Fruit fly (Drosophila melanogaster) whole organism, embryonic: ENCODE measurements around the gene gkt.
A peak's percentile ranks its signal among the peaks of the same experiment; 100 is the strongest.

Experiments used
- Antp ChIP-seq: fragments of 200-800 bp; sonication (Bioruptor generic); optimal IDR thresholded peaks from 3 replicates; lab custom pipeline; 2016; ENCODE audit warnings: missing biosample characterization, missing genetic modification characterization
- BtbVII ChIP-seq: fragments of 200-800 bp; sonication (Bioruptor generic); optimal IDR thresholded peaks from 3 replicates; lab custom pipeline; 2017; ENCODE audit warnings: missing biosample characterization, mild to moderate bottlenecking, missing genetic modification characterization
- CG10462 ChIP-seq: fragments of 200-800 bp; sonication (Bioruptor generic); optimal IDR thresholded peaks from 2 replicates; lab custom pipeline; 2016; ENCODE audit warnings: missing biosample characterization, missing genetic modification characterization
- CG12659 ChIP-seq: fragments of 200-800 bp; sonication (Bioruptor generic); optimal IDR thresholded peaks from 3 replicates; lab custom pipeline; 2017; ENCODE audit warnings: mild to moderate bottlenecking, missing biosample characterization, missing genetic modification reagents, missing genetic modification characterization
- CG13624 ChIP-seq: fragments of 200-800 bp; sonication (Bioruptor generic); optimal IDR thresholded peaks from 2 replicates; lab custom pipeline; 2016; ENCODE audit warnings: missing biosample characterization, missing genetic modification characterization
- CG14050 ChIP-seq: fragments of 200-800 bp; sonication (Bioruptor generic); IDR thresholded peaks from 3 replicates; pipeline ENCODE4 v1.3.6; 2022; ENCODE audit warnings: missing biosample characterization, missing genetic modification characterization
- CG15514 ChIP-seq: fragments of 200-800 bp; sonication (Bioruptor generic); optimal IDR thresholded peaks from 3 replicates; lab custom pipeline; 2017; ENCODE audit warnings: missing biosample characterization, missing genetic modification characterization, mild to moderate bottlenecking, moderate library complexity, missing genetic modification reagents
- CG15601 ChIP-seq: fragments of 200-800 bp; sonication (Bioruptor generic); optimal IDR thresholded peaks from 3 replicates; lab custom pipeline; 2019; ENCODE audit warnings: missing biosample characterization, mild to moderate bottlenecking, missing genetic modification characterization, moderate library complexity
- CG1603 ChIP-seq: fragments of 200-800 bp; sonication (Bioruptor generic); optimal IDR thresholded peaks from 2 replicates; lab custom pipeline; 2019; ENCODE audit warnings: missing biosample characterization, mild to moderate bottlenecking, missing genetic modification characterization, moderate library complexity
- CG16813 ChIP-seq: fragments of 200-800 bp; sonication (Bioruptor generic); IDR thresholded peaks from 3 replicates; pipeline ENCODE4 v1.3.6; 2022; ENCODE audit warnings: missing biosample characterization, missing genetic modification characterization; ENCODE audit not compliant: partially characterized antibody
- CG17186 ChIP-seq: fragments of 200-800 bp; sonication (Bioruptor generic); optimal IDR thresholded peaks from 3 replicates; lab custom pipeline; 2017; ENCODE audit warnings: missing biosample characterization, missing genetic modification reagents, missing genetic modification characterization
- CG34422 ChIP-seq: fragments of 200-800 bp; sonication (Bioruptor generic); IDR thresholded peaks from 3 replicates; pipeline ENCODE4 v1.3.6; 2022; ENCODE audit warnings: missing biosample characterization, missing genetic modification characterization
- CG42726 ChIP-seq: fragments of 200-800 bp; sonication (Bioruptor generic); IDR thresholded peaks from 2 replicates; pipeline ENCODE4 v1.3.6; 2022; ENCODE audit warnings: missing biosample characterization, missing genetic modification characterization; ENCODE audit not compliant: partially characterized antibody
- CG7786 ChIP-seq: fragments of 200-800 bp; sonication (Bioruptor generic); optimal IDR thresholded peaks from 2 replicates; lab custom pipeline; 2016; ENCODE audit warnings: missing biosample characterization, missing genetic modification characterization
- CG8290 ChIP-seq, 3 experiments: fragments of 200-800 bp; sonication (Bioruptor generic); optimal IDR thresholded peaks; 2 replicates each; lab custom pipeline; 2016 to 2019; ENCODE audit warnings: missing biosample characterization in 3 of 3, missing genetic modification characterization in 3 of 3, mild to moderate bottlenecking in 2 of 3, moderate library complexity in 1 of 3
- CG8765 ChIP-seq: fragments of 200-800 bp; sonication (Bioruptor generic); IDR thresholded peaks from 2 replicates; pipeline ENCODE4 v1.3.6; 2022; ENCODE audit warnings: missing biosample characterization, missing genetic modification characterization
- CTCF ChIP-seq: fragments of 200-800 bp; sonication (Bioruptor generic); optimal IDR thresholded peaks from 2 replicates; lab custom pipeline; 2017; ENCODE audit warnings: missing biosample characterization, mild to moderate bottlenecking, missing genetic modification characterization, moderate library complexity
- CrebB ChIP-seq: fragments of 200-800 bp; sonication (Bioruptor generic); optimal IDR thresholded peaks from 3 replicates; lab custom pipeline; 2018; ENCODE audit warnings: missing biosample characterization, mild to moderate bottlenecking, missing genetic modification characterization
- Dek ChIP-seq: fragments of 200-800 bp; sonication (Bioruptor generic); optimal IDR thresholded peaks from 3 replicates; lab custom pipeline; 2019; ENCODE audit warnings: missing biosample characterization, mild to moderate bottlenecking, missing genetic modification characterization, moderate library complexity
- Doc3 ChIP-seq: fragments of 200-800 bp; sonication (Bioruptor generic); IDR thresholded peaks from 3 replicates; pipeline ENCODE4 v1.3.6; 2022; ENCODE audit warnings: missing biosample characterization, missing genetic modification characterization; ENCODE audit not compliant: partially characterized antibody
- Drgx ChIP-seq: fragments of 200-800 bp; sonication (Bioruptor generic); IDR thresholded peaks from 2 replicates; pipeline ENCODE4 v1.3.6; 2022; ENCODE audit warnings: missing biosample characterization, missing genetic modification characterization
- HHEX ChIP-seq: fragments of 200-800 bp; sonication (Bioruptor generic); optimal IDR thresholded peaks from 3 replicates; lab custom pipeline; 2017; ENCODE audit warnings: missing biosample characterization, mild to moderate bottlenecking, missing genetic modification characterization, missing genetic modification reagents
- Lhr ChIP-seq: fragments of 200-800 bp; sonication (Bioruptor generic); optimal IDR thresholded peaks from 3 replicates; lab custom pipeline; 2017; ENCODE audit warnings: mild to moderate bottlenecking, missing biosample characterization, missing genetic modification reagents, missing genetic modification characterization
- Myb ChIP-seq: fragments of 200-800 bp; sonication (Bioruptor generic); optimal IDR thresholded peaks from 2 replicates; lab custom pipeline; 2016; ENCODE audit warnings: missing biosample characterization, missing genetic modification characterization
- Nf-YC ChIP-seq: fragments of 200-800 bp; optimal IDR thresholded peaks from 3 replicates; lab custom pipeline; 2019; ENCODE audit warnings: missing biosample characterization, mild to moderate bottlenecking, missing genetic modification characterization, moderate library complexity
- Opbp ChIP-seq: fragments of 200-800 bp; sonication (Bioruptor generic); IDR thresholded peaks from 3 replicates; pipeline ENCODE4 v1.3.6; 2022; ENCODE audit warnings: missing biosample characterization, missing genetic modification characterization; ENCODE audit not compliant: partially characterized antibody
- Sry-δ ChIP-seq: fragments of 200-800 bp; sonication (Bioruptor generic); optimal IDR thresholded peaks from 2 replicates; lab custom pipeline; 2016; ENCODE audit warnings: missing biosample characterization, missing genetic modification characterization
- Trl ChIP-seq, 3 experiments: fragments of >200 bp in 2 of 3; fragments of 200-800 bp in 1 of 3; sonication (Bioruptor generic) in 1 of 3; optimal IDR thresholded peaks; 2 replicates in 1 of 3; 3 replicates in 2 of 3; lab custom pipeline; 2016 to 2017; ENCODE audit warnings: missing biosample characterization in 1 of 3, missing genetic modification characterization in 1 of 3
- abd-A ChIP-seq: fragments of 200-800 bp; sonication (Bioruptor generic); optimal IDR thresholded peaks from 3 replicates; lab custom pipeline; 2019; ENCODE audit warnings: missing biosample characterization, mild to moderate bottlenecking, missing genetic modification characterization, moderate library complexity
- bcd ChIP-seq: fragments of 200-800 bp; sonication (Bioruptor generic); optimal IDR thresholded peaks from 2 replicates; lab custom pipeline; 2017; ENCODE audit warnings: missing biosample characterization, mild to moderate bottlenecking, missing genetic modification characterization
- cato ChIP-seq: fragments of 200-800 bp; sonication (Bioruptor generic); optimal IDR thresholded peaks from 2 replicates; lab custom pipeline; 2016; ENCODE audit warnings: missing biosample characterization, missing genetic modification characterization, borderline replicate concordance
- chinmo ChIP-seq: fragments of 200-800 bp; sonication (Bioruptor generic); IDR thresholded peaks from 4 replicates; pipeline ENCODE4 v1.3.6; 2022; ENCODE audit warnings: missing biosample characterization, missing genetic modification characterization; ENCODE audit not compliant: partially characterized antibody
- ci ChIP-seq: fragments of 200-800 bp; sonication (Bioruptor generic); IDR thresholded peaks from 3 replicates; pipeline ENCODE4 v1.3.6; 2022; ENCODE audit warnings: missing biosample characterization, missing genetic modification characterization
- fd96Cb ChIP-seq: fragments of 200-800 bp; sonication (Bioruptor generic); optimal IDR thresholded peaks from 2 replicates; lab custom pipeline; 2018; ENCODE audit warnings: missing biosample characterization, mild to moderate bottlenecking, missing genetic modification characterization, moderate library complexity
- fu2 ChIP-seq: fragments of 200-800 bp; sonication (Bioruptor generic); optimal IDR thresholded peaks from 2 replicates; lab custom pipeline; 2016; ENCODE audit warnings: missing biosample characterization, missing genetic modification characterization
- gfzf ChIP-seq: fragments of 200-800 bp; sonication (Bioruptor generic); optimal IDR thresholded peaks from 2 replicates; lab custom pipeline; 2016; ENCODE audit warnings: missing biosample characterization, mild to moderate bottlenecking, missing genetic modification characterization, moderate library complexity
- hbn ChIP-seq: fragments of 200-800 bp; sonication (Bioruptor generic); IDR thresholded peaks from 2 replicates; pipeline ENCODE4 v1.3.6; 2022; ENCODE audit warnings: missing biosample characterization, missing genetic modification characterization; ENCODE audit not compliant: partially characterized antibody
- her ChIP-seq: fragments of 200-800 bp; sonication (Bioruptor generic); optimal IDR thresholded peaks from 2 replicates; lab custom pipeline; 2016; ENCODE audit warnings: missing biosample characterization, missing genetic modification characterization
- nerfin-2 ChIP-seq: fragments of 200-800 bp; sonication (Bioruptor generic); IDR thresholded peaks from 2 replicates; pipeline ENCODE4 v1.3.6; 2022; ENCODE audit warnings: missing biosample characterization, missing genetic modification characterization; ENCODE audit not compliant: partially characterized antibody
- nmo ChIP-seq: fragments of 200-800 bp; sonication (Bioruptor generic); optimal IDR thresholded peaks from 2 replicates; lab custom pipeline; 2018; ENCODE audit warnings: missing biosample characterization, mild to moderate bottlenecking, missing genetic modification characterization, moderate library complexity
- odd ChIP-seq: fragments of 200-800 bp; sonication (Bioruptor generic); optimal IDR thresholded peaks from 2 replicates; lab custom pipeline; 2017; ENCODE audit warnings: missing biosample characterization, mild to moderate bottlenecking, missing genetic modification characterization
- pho ChIP-seq: fragments of 200-800 bp; sonication (Bioruptor generic); optimal IDR thresholded peaks from 2 replicates; lab custom pipeline; 2016; ENCODE audit warnings: missing biosample characterization, missing genetic modification characterization
- phol ChIP-seq: fragments of 200-800 bp; sonication (Bioruptor generic); optimal IDR thresholded peaks from 3 replicates; lab custom pipeline; 2018; ENCODE audit warnings: missing biosample characterization, mild to moderate bottlenecking, missing genetic modification characterization, moderate library complexity
- row ChIP-seq: fragments of 200-800 bp; sonication (Bioruptor generic); IDR thresholded peaks from 3 replicates; pipeline ENCODE4 v1.3.6; 2022; ENCODE audit warnings: missing biosample characterization, missing genetic modification characterization
- sens ChIP-seq: fragments of 200-800 bp; sonication (Bioruptor generic); peaks from one replicate; lab custom pipeline; 2016; ENCODE audit warnings: missing biosample characterization, missing genetic modification characterization
- so ChIP-seq: fragments of 200-800 bp; sonication (Bioruptor generic); IDR thresholded peaks from 3 replicates; pipeline ENCODE4 v1.3.6; 2022; ENCODE audit warnings: missing biosample characterization, missing genetic modification characterization
- trem ChIP-seq: fragments of 200-800 bp; optimal IDR thresholded peaks from 3 replicates; lab custom pipeline; 2019; ENCODE audit warnings: missing biosample characterization, mild to moderate bottlenecking, missing genetic modification characterization, moderate library complexity
- twi ChIP-seq: fragments of 200-800 bp; optimal IDR thresholded peaks from 2 replicates; lab custom pipeline; 2019; ENCODE audit warnings: missing biosample characterization, mild to moderate bottlenecking, missing genetic modification characterization, moderate library complexity
- vvl ChIP-seq: fragments of 200-800 bp; sonication (Bioruptor generic); IDR thresholded peaks from 2 replicates; pipeline ENCODE4 v1.3.6; 2022; ENCODE audit warnings: missing biosample characterization, missing genetic modification characterization

The gkt gene

dm6 chr2L:3144709-3145108 is 15.0 kb upstream of the gkt start, which contains the start of gene toc (continued):
- peak; percentile 39 for TF ChIP-seq abd-A (tag; lab: Kevin White, UChicago)
- peak; percentile 73 for TF ChIP-seq CG1603
- peak; percentile 97 for TF ChIP-seq CG17186 (GFP tag; lab: Kevin White, UChicago)
- TF ChIP-seq her (GFP tag; lab: Kevin White, UChicago): peak; percentile 14
- TF ChIP-seq nerfin-2 (GFP tag; lab: Robert Waterston, UW): peak; percentile 66
- TF ChIP-seq Drgx (GFP tag; lab: Robert Waterston, UW): 0 out of 2 replicates have a peak, but pooled peaks have one; percentile 24
- peak; percentile 28 for TF ChIP-seq nmo (GFP tag; lab: Kevin White, UChicago)
- TF ChIP-seq Antp: peak; percentile 3
- peak in 1 of 2 experiments; percentile 35 for TF ChIP-seq Trl (optimal IDR thresholded peaks at IDR 0.05; lab: Kevin White, UChicago)
- peak; percentile 18 for TF ChIP-seq Trl (GFP tag; optimal IDR thresholded peaks at IDR 0.05; lab: Kevin White, UChicago)
- peak; percentile 72 for TF ChIP-seq sens (GFP tag; lab: Kevin White, UChicago)
- TF ChIP-seq CG7786 (GFP tag; lab: Kevin White, UChicago): peak; percentile 8
- TF ChIP-seq cato (GFP tag; lab: Kevin White, UChicago): no peak
- TF ChIP-seq CG13624: peak; percentile 27
- TF ChIP-seq Lhr (GFP tag; lab: Kevin White, UChicago): peak; percentile 57
- no peak for TF ChIP-seq BtbVII (GFP tag; lab: Kevin White, UChicago)
- TF ChIP-seq HHEX: no peak
- peak; percentile 85 for TF ChIP-seq CG16813 (GFP tag; lab: Robert Waterston, UW)
- peak; percentile 65 for TF ChIP-seq hbn (GFP tag; lab: Robert Waterston, UW)
- TF ChIP-seq Opbp (GFP tag; lab: Robert Waterston, UW): peak; percentile 90
- peak; percentile 68 for TF ChIP-seq Doc3 (GFP tag; lab: Robert Waterston, UW)
- peak; percentile 11 for TF ChIP-seq phol (tag; lab: Kevin White, UChicago)
- no peak for TF ChIP-seq pho
- TF ChIP-seq chinmo (GFP tag; lab: Robert Waterston, UW): peak; percentile 81; the same call in 1 of the 4 replicates
- TF ChIP-seq CrebB (tag; lab: Kevin White, UChicago): peak; percentile 39
- TF ChIP-seq CG15601: peak; percentile 14
- TF ChIP-seq ci (GFP tag; lab: Robert Waterston, UW): peak; percentile 30; the same call in 1 of the 3 replicates
- no peak for TF ChIP-seq CG34422 (GFP tag; lab: Robert Waterston, UW)
- no peak for TF ChIP-seq Nf-YC (tag; lab: Kevin White, UChicago)
- no peak for TF ChIP-seq CG10462 (GFP tag; lab: Kevin White, UChicago)
- TF ChIP-seq CG8290 (GFP tag; optimal IDR thresholded peaks at IDR 0.05; lab: Kevin White, UChicago): peak; percentile 32
- TF ChIP-seq CG8290 (tag; optimal IDR thresholded peaks at IDR 0.05; lab: Kevin White, UChicago): peak in 1 of 2 experiments; percentile 66
- no peak for TF ChIP-seq Dek (tag; lab: Kevin White, UChicago)
- TF ChIP-seq CG14050 (GFP tag; lab: Robert Waterston, UW): no peak
- peak; percentile 34; the same call in 1 of the 3 replicates for TF ChIP-seq row (GFP tag; lab: Robert Waterston, UW)
- TF ChIP-seq Sry-δ (GFP tag; lab: Kevin White, UChicago): peak; percentile 96
- peak; percentile 54 for TF ChIP-seq trem (tag; lab: Kevin White, UChicago)
- no peak for TF ChIP-seq fu2 (GFP tag; lab: Kevin White, UChicago)
- no peak for TF ChIP-seq odd
- TF ChIP-seq vvl (GFP tag; lab: Robert Waterston, UW): peak; percentile 67
- peak; percentile 66 for TF ChIP-seq CG12659 (GFP tag; lab: Kevin White, UChicago)
- no peak for TF ChIP-seq twi
- peak; percentile 16 for TF ChIP-seq bcd (GFP tag; lab: Kevin White, UChicago)
- TF ChIP-seq CTCF (GFP tag; lab: Kevin White, UChicago): peak; percentile 48
- TF ChIP-seq fd96Cb (tag; lab: Kevin White, UChicago): no peak
- TF ChIP-seq gfzf (GFP tag; lab: Kevin White, UChicago): peak; percentile 40
- TF ChIP-seq Myb: peak; percentile 84
- TF ChIP-seq so: no peak
- peak; percentile 97 for TF ChIP-seq CG15514 (GFP tag; lab: Kevin White, UChicago)
- no peak for TF ChIP-seq CG8765 (GFP tag; lab: Robert Waterston, UW)
- TF ChIP-seq CG42726 (GFP tag; lab: Robert Waterston, UW): peak; percentile 88
